Worm (Caenorhabditis elegans) whole organism, midembryonic: Measurements from ENCODE around the gene parg-1.
A peak's percentile ranks its signal among the peaks of the same experiment; 100 is the strongest.

Experiments
- T22C8.4 ChIP-seq: fragments of 200-800 bp; sonication (Bioruptor generic); IDR thresholded peaks from 2 replicates; pipeline ENCODE4 v1.3.6; 2022; ENCODE audit warnings: missing genetic modification characterization, missing compliant biosample characterization
- cog-1 ChIP-seq: sonication (generic microtip); optimal IDR thresholded peaks from 2 replicates; lab custom pipeline; 2016; ENCODE audit warnings: missing genetic modification characterization, missing compliant biosample characterization
- flt-1 ChIP-seq: fragments of 200-800 bp; sonication (Bioruptor generic); IDR thresholded peaks from 2 replicates; pipeline ENCODE4 v1.3.6; 2022; ENCODE audit warnings: missing genetic modification characterization, missing compliant biosample characterization
- klf-2 ChIP-seq: fragments of 200-800 bp; sonication (Bioruptor generic); conservative IDR thresholded peaks from 2 replicates; pipeline ENCODE4 v1.3.6; 2022; ENCODE audit warnings: missing genetic modification reagents, missing genetic modification characterization, missing compliant biosample characterization
- med-1 ChIP-seq: sonication (generic microtip); optimal IDR thresholded peaks from 2 replicates; lab custom pipeline; 2017; ENCODE audit warnings: missing genetic modification characterization, mild to moderate bottlenecking, missing compliant biosample characterization, antibody characterized with exemption, missing genetic modification reagents; ENCODE audit not compliant: insufficient read depth
- ref-1 ChIP-seq: fragments of 200-800 bp; sonication (Bioruptor generic); conservative IDR thresholded peaks from 2 replicates; pipeline ENCODE4 v1.3.6; 2022; ENCODE audit warnings: missing genetic modification reagents, missing genetic modification characterization, missing compliant biosample characterization
- tab-1 ChIP-seq: fragments of 200-800 bp; sonication (Bioruptor generic); IDR thresholded peaks from 2 replicates; pipeline ENCODE4 v1.3.6; 2022; ENCODE audit warnings: missing genetic modification characterization, missing compliant biosample characterization
- ztf-23 ChIP-seq: fragments of 200-800 bp; sonication (Bioruptor generic); IDR thresholded peaks from 2 replicates; pipeline ENCODE4 v1.3.6; 2022; ENCODE audit warnings: missing genetic modification reagents, missing genetic modification characterization, missing compliant biosample characterization
- ztf-29 ChIP-seq: fragments of 200-800 bp; sonication (Bioruptor generic); IDR thresholded peaks from 2 replicates; pipeline ENCODE4 v1.3.6; 2022; ENCODE audit warnings: missing genetic modification reagents, missing genetic modification characterization, missing compliant biosample characterization

The parg-1 gene

DNA sequence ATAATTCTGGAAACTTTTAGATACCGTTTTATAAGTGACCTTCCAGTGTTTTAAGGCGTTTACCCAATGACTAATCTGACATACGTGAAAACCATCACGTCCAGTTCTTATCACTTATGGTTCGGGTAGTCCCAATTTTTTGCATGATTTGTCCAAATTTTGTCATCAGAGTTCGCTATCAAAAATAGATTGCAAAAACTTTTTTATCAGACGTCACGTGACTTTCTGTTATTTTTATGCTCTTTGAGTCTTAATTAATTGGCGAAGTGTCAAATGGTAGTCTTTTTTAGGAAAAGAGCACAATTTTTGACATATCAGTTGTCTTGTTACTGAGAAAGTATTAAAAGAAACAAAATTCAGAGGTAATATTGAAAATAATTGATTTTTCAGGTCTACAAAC lies 16.4 kb upstream of the parg-1 start:
- TF ChIP-seq ztf-29 (GFP tag; lab: Robert Waterston, UW) = no peak
- no peak for TF ChIP-seq cog-1 (tag; lab: Kevin White, UChicago)
- no peak for TF ChIP-seq ref-1
- TF ChIP-seq tab-1 (GFP tag; lab: Robert Waterston, UW) = no peak
- TF ChIP-seq med-1 (GFP tag; lab: Kevin White, UChicago) = no peak
- TF ChIP-seq flt-1 = no peak
- TF ChIP-seq klf-2 (GFP tag; lab: Robert Waterston, UW) = no peak
- TF ChIP-seq T22C8.4 (GFP tag; lab: Robert Waterston, UW) = no peak
- TF ChIP-seq ztf-23 (GFP tag; lab: Robert Waterston, UW) = no peak

- no peak for TF ChIP-seq ztf-23 (GFP tag; lab: Robert Waterston, UW)
- no peak for TF ChIP-seq flt-1
- no peak for TF ChIP-seq ztf-29 (GFP tag; lab: Robert Waterston, UW)
- TF ChIP-seq klf-2 (GFP tag; lab: Robert Waterston, UW) = no peak
- no peak for TF ChIP-seq ref-1
- no peak for TF ChIP-seq tab-1 (GFP tag; lab: Robert Waterston, UW)
- TF ChIP-seq cog-1 (tag; lab: Kevin White, UChicago) = no peak
- TF ChIP-seq T22C8.4 (GFP tag; lab: Robert Waterston, UW) = no peak
- TF ChIP-seq med-1 (GFP tag; lab: Kevin White, UChicago) = no peak
Measured at ce11 chrIV:8730469-8730868, 15.6 kb upstream of the parg-1 start, which contains the start of gene F21D5.3. TSS of gene F21D5.3 (plus strand) at chrIV:8730815.

- TF ChIP-seq T22C8.4 (GFP tag; lab: Robert Waterston, UW) (no peak), med-1 (GFP tag; lab: Kevin White, UChicago) (no peak)
Measured at ce11 chrIV:8737354-8737753, 8.7 kb upstream of the parg-1 start.

DNA sequence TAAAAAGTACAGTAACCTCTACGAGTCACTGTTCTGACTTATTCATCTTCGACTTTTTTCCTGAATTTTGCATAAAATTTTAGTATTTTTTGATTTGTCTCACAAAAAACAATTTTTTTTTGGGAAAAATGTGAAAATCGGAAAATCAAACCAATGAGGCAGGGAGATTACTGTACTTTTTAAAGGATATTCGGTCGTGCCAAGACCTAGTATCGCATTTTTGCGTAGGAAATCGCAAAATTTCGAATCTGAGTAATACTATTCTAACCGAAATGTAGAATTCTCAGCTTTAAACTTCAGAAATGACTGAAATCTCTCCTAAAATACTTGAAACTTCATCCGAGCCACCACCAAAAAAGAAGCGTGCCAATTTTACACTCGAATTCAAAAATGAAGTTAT lies 8.3 kb upstream of the parg-1 start, which contains the start of gene F21D5.4:
F21D5.4 (plus strand) TSS at position 301 of the 400 bp plus-strand sequence.
- no peak for TF ChIP-seq med-1 (GFP tag; lab: Kevin White, UChicago)
- no peak for TF ChIP-seq ztf-23 (GFP tag; lab: Robert Waterston, UW)
- TF ChIP-seq klf-2 (GFP tag; lab: Robert Waterston, UW) = no peak
- no peak for TF ChIP-seq ztf-29 (GFP tag; lab: Robert Waterston, UW)
- TF ChIP-seq T22C8.4 (GFP tag; lab: Robert Waterston, UW) = no peak
- TF ChIP-seq cog-1 (tag; lab: Kevin White, UChicago) = no peak
- no peak for TF ChIP-seq tab-1 (GFP tag; lab: Robert Waterston, UW)

DNA sequence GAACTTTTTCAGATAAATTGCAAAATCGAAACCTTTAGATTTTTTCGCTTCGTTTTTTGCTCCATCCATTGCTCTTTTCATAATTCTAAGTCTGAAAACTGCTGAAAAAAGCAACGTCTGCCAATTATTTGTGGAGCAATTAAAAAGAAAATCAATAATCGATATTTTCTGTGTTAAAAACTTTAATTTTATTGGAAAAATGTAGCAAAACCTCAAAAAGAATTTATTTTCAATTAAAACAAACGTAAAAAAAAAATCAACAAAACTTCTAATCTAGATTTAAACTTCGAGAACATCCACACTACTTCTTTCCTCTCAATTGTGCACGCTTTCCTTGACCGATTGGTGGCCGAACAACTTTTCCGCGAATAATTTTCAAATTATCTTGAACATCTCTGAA lies 6.8 kb upstream of the parg-1 start, which contains the start of gene F21D5.5:
F21D5.5 (minus strand) TSS at position 101 of the 400 bp plus-strand sequence.
- TF ChIP-seq cog-1 (tag; lab: Kevin White, UChicago) (no peak), flt-1 (no peak), tab-1 (GFP tag; lab: Robert Waterston, UW) (no peak), T22C8.4 (GFP tag; lab: Robert Waterston, UW) (no peak)

DNA sequence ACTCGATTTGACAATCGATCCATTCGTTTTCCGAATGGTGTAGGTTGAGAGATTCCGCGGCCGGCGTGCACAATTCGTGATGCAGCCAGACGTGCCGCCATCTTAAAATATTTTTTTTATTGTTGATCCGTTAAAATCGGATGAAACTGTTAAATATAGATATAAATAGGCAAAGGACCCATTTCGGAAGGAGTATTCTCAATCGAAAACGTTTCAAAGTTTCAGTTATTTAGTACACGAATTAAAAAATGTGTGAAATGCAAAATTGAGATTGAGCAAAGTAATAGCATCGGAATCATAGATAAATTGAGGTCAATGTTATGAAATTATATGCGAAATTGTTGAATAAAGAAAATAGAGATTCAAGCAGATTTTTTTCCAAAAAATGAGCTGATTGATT lies 6.1 kb upstream of the parg-1 start, which contains the start of gene mrps-33:
mrps-33 (minus strand) TSS at position 101 of the 400 bp plus-strand sequence.
- TF ChIP-seq ztf-29 (GFP tag; lab: Robert Waterston, UW) (no peak), T22C8.4 (GFP tag; lab: Robert Waterston, UW) (no peak), cog-1 (tag; lab: Kevin White, UChicago) (no peak), klf-2 (GFP tag; lab: Robert Waterston, UW) (no peak), flt-1 (no peak), ref-1 (no peak)

ce11 chrIV:8740952-8741438 lies 5.1 kb upstream of the parg-1 start, which contains the start of gene F21D5.6:
TSS of gene F21D5.6 (minus strand) at chrIV:8741388.
- no peak for TF ChIP-seq T22C8.4 (GFP tag; lab: Robert Waterston, UW)
- no peak for TF ChIP-seq ztf-23 (GFP tag; lab: Robert Waterston, UW)
- 0 out of 2 replicates have a peak, but pooled peaks have one; percentile 33 for TF ChIP-seq flt-1
- TF ChIP-seq tab-1 (GFP tag; lab: Robert Waterston, UW) = no peak
- TF ChIP-seq med-1 (GFP tag; lab: Kevin White, UChicago) = no peak

ce11 chrIV:8743654-8744332 lies 2.3 kb upstream of the parg-1 start, which contains the start of gene F21D5.7:
TSS of gene F21D5.7 (minus strand) at chrIV:8743704.
- TF ChIP-seq ztf-23 (GFP tag; lab: Robert Waterston, UW) (no peak), cog-1 (tag; lab: Kevin White, UChicago) (no peak), T22C8.4 (GFP tag; lab: Robert Waterston, UW) (0 out of 2 replicates have a peak, but pooled peaks have one; percentile 34), med-1 (GFP tag; lab: Kevin White, UChicago) (no peak)

DNA sequence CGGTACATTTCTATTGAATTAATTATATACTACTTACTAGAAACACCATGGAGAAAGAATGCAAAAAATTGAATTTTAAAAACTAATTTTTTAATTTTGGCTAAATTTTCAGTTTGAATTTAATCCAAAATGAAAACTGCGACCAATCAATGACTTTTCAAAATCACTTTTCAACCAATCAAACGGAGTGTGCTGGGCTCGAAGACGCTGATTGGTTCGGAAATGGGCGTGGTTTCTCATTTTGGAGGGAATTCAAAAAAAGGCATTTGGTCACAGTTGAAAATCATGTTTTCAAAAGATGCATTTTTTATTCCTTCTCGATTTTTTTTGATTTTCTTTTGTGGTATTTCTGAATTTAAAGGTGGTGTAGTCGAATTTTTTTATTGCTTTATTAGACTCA lies 2.9 kb downstream of the parg-1 start:
- TF ChIP-seq cog-1 (tag; lab: Kevin White, UChicago) (no peak), ztf-29 (GFP tag; lab: Robert Waterston, UW) (no peak), T22C8.4 (GFP tag; lab: Robert Waterston, UW) (no peak), tab-1 (GFP tag; lab: Robert Waterston, UW) (no peak), ztf-23 (GFP tag; lab: Robert Waterston, UW) (no peak), flt-1 (no peak), ref-1 (no peak), klf-2 (GFP tag; lab: Robert Waterston, UW) (no peak), med-1 (GFP tag; lab: Kevin White, UChicago) (no peak)

DNA sequence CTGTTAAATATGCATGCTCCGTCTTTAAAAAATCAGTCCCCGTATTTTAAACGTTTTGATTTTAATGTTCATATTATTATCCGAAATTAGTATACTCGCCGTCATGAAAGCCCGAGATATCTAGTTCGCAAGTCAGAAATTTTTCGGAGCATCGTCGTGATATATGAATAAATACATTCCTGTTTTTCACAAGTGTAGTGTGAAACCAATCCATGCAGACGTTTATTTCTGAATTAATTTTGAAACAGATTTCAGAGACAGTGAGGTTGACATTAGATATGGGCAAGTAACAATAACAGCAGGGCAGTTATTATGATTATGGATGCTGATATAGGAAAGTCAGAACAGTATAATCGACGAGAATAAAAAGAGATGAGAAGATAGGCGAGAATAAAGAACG lies 6.4 kb downstream of the parg-1 start:
- TF ChIP-seq T22C8.4 (GFP tag; lab: Robert Waterston, UW) (no peak), ref-1 (no peak), tab-1 (GFP tag; lab: Robert Waterston, UW) (no peak), ztf-29 (GFP tag; lab: Robert Waterston, UW) (no peak), klf-2 (GFP tag; lab: Robert Waterston, UW) (no peak), flt-1 (no peak), med-1 (GFP tag; lab: Kevin White, UChicago) (no peak), cog-1 (tag; lab: Kevin White, UChicago) (no peak), ztf-23 (GFP tag; lab: Robert Waterston, UW) (no peak)
